Worm (Caenorhabditis elegans) whole organism, L1 larva: Measurements from ENCODE around the gene glb-13.
A peak's percentile ranks its signal among the peaks of the same experiment; 100 is the strongest.

Source experiments
- C16A3.4 ChIP-seq: fragments of 150-350 bp; optimal IDR thresholded peaks from 2 replicates; lab custom pipeline; 2014; ENCODE audit warnings: missing biosample characterization, missing genetic modification characterization
- aly-2 ChIP-seq: fragments of 150-350 bp; optimal IDR thresholded peaks from 2 replicates; lab custom pipeline; 2014; ENCODE audit warnings: missing biosample characterization, missing genetic modification characterization
- ama-1 ChIP-seq: fragments of 150-350 bp; optimal IDR thresholded peaks from 2 replicates; lab custom pipeline; 2014
- ceh-63 ChIP-seq: fragments of 200-800 bp; sonication (Bioruptor generic); optimal IDR thresholded peaks from 2 replicates; lab custom pipeline; 2018; ENCODE audit warnings: mild to moderate bottlenecking, missing genetic modification characterization, missing compliant biosample characterization
- ceh-82 ChIP-seq, 3 experiments: fragments of 150-350 bp in 1 of 3; sonication (generic microtip) in 2 of 3; optimal IDR thresholded peaks; 2 replicates each; lab custom pipeline; 2014 to 2017; ENCODE audit warnings: missing biosample characterization in 3 of 3, missing genetic modification characterization in 3 of 3
- ceh-88 ChIP-seq: fragments of 200-800 bp; sonication (Bioruptor generic); IDR thresholded peaks from 2 replicates; pipeline ENCODE4 v1.3.6; 2022; ENCODE audit warnings: missing genetic modification characterization, missing compliant biosample characterization
- ceh-90 ChIP-seq: sonication (generic microtip); optimal IDR thresholded peaks from 2 replicates; lab custom pipeline; 2016; ENCODE audit warnings: missing genetic modification characterization, missing compliant biosample characterization
- dpl-1 ChIP-seq, 3 experiments: fragments of 150-350 bp in 2 of 3; sonication (generic microtip) in 1 of 3; optimal IDR thresholded peaks; 2 replicates each; lab custom pipeline; 2014 to 2017; ENCODE audit warnings: missing biosample characterization in 3 of 3, missing genetic modification characterization in 3 of 3, missing genetic modification reagents in 3 of 3
- efl-1 ChIP-seq, 4 experiments: fragments of 150-350 bp; optimal IDR thresholded peaks in 3 of 4; peaks in 1 of 4; 1 replicate in 1 of 4; 2 replicates in 3 of 4; lab custom pipeline; 2014; ENCODE audit warnings: missing biosample characterization in 2 of 4, missing genetic modification characterization in 2 of 4, missing genetic modification reagents in 2 of 4
- efl-3 ChIP-seq: fragments of 200-800 bp; sonication (Bioruptor generic); optimal IDR thresholded peaks from 2 replicates; lab custom pipeline; 2018; ENCODE audit warnings: mild to moderate bottlenecking, missing genetic modification characterization, missing compliant biosample characterization
- egl-13 ChIP-seq: sonication (generic microtip); optimal IDR thresholded peaks from 2 replicates; lab custom pipeline; 2016; ENCODE audit warnings: missing genotype, missing genetic modification reagents, missing genetic modification characterization, missing compliant biosample characterization
- elt-2 ChIP-seq: sonication (generic microtip); optimal IDR thresholded peaks from 2 replicates; lab custom pipeline; 2016; ENCODE audit warnings: missing genetic modification characterization, mild to moderate bottlenecking, inconsistent platforms, missing compliant biosample characterization, missing genetic modification reagents
- elt-3 ChIP-seq, 6 experiments: fragments of 150-350 bp in 1 of 6; sonication (generic microtip); optimal IDR thresholded peaks; 2 replicates each; lab custom pipeline; 2017 to 2018; ENCODE audit warnings: missing biosample characterization in 6 of 6, missing genetic modification characterization in 6 of 6, inconsistent platforms in 1 of 6
- ets-5 ChIP-seq: fragments of 200-800 bp; sonication (Bioruptor generic); IDR thresholded peaks from 2 replicates; pipeline ENCODE4 v1.3.6; 2022; ENCODE audit warnings: missing genetic modification characterization, missing compliant biosample characterization
- fkh-10 ChIP-seq: sonication (generic microtip); optimal IDR thresholded peaks from 2 replicates; lab custom pipeline; 2017; ENCODE audit warnings: missing biosample characterization, missing genetic modification reagents, missing genetic modification characterization
- fkh-4 ChIP-seq: sonication (generic microtip); optimal IDR thresholded peaks from 2 replicates; lab custom pipeline; 2016; ENCODE audit warnings: missing compliant biosample characterization, missing genetic modification characterization, borderline replicate concordance
- hlh-17 ChIP-seq: fragments of 200-800 bp; sonication (Bioruptor generic); optimal IDR thresholded peaks from 2 replicates; lab custom pipeline; 2018; ENCODE audit warnings: missing genetic modification characterization, mild to moderate bottlenecking, missing compliant biosample characterization, moderate library complexity, borderline replicate concordance
- irx-1 ChIP-seq: sonication (generic microtip); optimal IDR thresholded peaks from 2 replicates; lab custom pipeline; 2016; ENCODE audit warnings: missing genetic modification characterization, missing compliant biosample characterization
- isw-1 ChIP-seq: fragments of 200-800 bp; sonication (Bioruptor generic); IDR thresholded peaks from 2 replicates; pipeline ENCODE4 v1.3.6; 2022; ENCODE audit warnings: missing genetic modification characterization, missing compliant biosample characterization
- jun-1 ChIP-seq: fragments of 150-350 bp; optimal IDR thresholded peaks from 2 replicates; lab custom pipeline; 2014; ENCODE audit warnings: missing biosample characterization, missing genetic modification reagents, missing genetic modification characterization
- lin-13 ChIP-seq: fragments of 150-350 bp; optimal IDR thresholded peaks from 2 replicates; lab custom pipeline; 2014; ENCODE audit warnings: missing biosample characterization, missing genetic modification reagents, missing genetic modification characterization
- lin-15B ChIP-seq: fragments of 150-350 bp; sonication (generic microtip); optimal IDR thresholded peaks from 3 replicates; lab custom pipeline; 2014; ENCODE audit warnings: missing biosample characterization, missing genetic modification characterization
- lir-3 ChIP-seq: sonication (generic microtip); optimal IDR thresholded peaks from 2 replicates; lab custom pipeline; 2016; ENCODE audit warnings: mild to moderate bottlenecking, missing genetic modification characterization, moderate library complexity, missing compliant biosample characterization; ENCODE audit not compliant: poor library complexity
- mab-9 ChIP-seq: fragments of 200-800 bp; sonication (Bioruptor generic); IDR thresholded peaks from 2 replicates; pipeline ENCODE4 v1.3.6; 2022; ENCODE audit warnings: missing genetic modification reagents, missing genetic modification characterization, missing compliant biosample characterization
- mef-2 ChIP-seq: fragments of 150-350 bp; optimal IDR thresholded peaks from 2 replicates; lab custom pipeline; 2014; ENCODE audit warnings: missing biosample characterization, missing genetic modification characterization
- nhr-12 ChIP-seq: sonication (generic microtip); optimal IDR thresholded peaks from 2 replicates; lab custom pipeline; 2017; ENCODE audit warnings: missing biosample characterization, missing genetic modification characterization
- nhr-19 ChIP-seq: fragments of 200-800 bp; sonication (Bioruptor generic); conservative IDR thresholded peaks from 2 replicates; pipeline ENCODE4 v1.3.6; 2022; ENCODE audit warnings: missing genetic modification characterization, missing compliant biosample characterization
- nhr-237 ChIP-seq: fragments of 150-350 bp; optimal IDR thresholded peaks from 2 replicates; lab custom pipeline; 2014; ENCODE audit warnings: missing biosample characterization, missing genetic modification characterization
- nhr-47 ChIP-seq: sonication (generic microtip); optimal IDR thresholded peaks from 2 replicates; lab custom pipeline; 2016; ENCODE audit warnings: mild to moderate bottlenecking, missing genetic modification characterization, moderate library complexity, missing compliant biosample characterization
- nhr-76 ChIP-seq: sonication (generic microtip); optimal IDR thresholded peaks from 2 replicates; lab custom pipeline; 2017; ENCODE audit warnings: missing biosample characterization, missing genetic modification characterization
- nhr-85 ChIP-seq: sonication (generic microtip); peaks from one replicate; lab custom pipeline; 2016; ENCODE audit warnings: missing genetic modification characterization, inconsistent platforms, missing compliant biosample characterization
- pag-3 ChIP-seq: sonication (generic microtip); optimal IDR thresholded peaks from 2 replicates; lab custom pipeline; 2017; ENCODE audit warnings: missing genetic modification characterization, mild to moderate bottlenecking, missing compliant biosample characterization, antibody characterized with exemption, borderline replicate concordance; ENCODE audit not compliant: insufficient read depth
- pqm-1 ChIP-seq: sonication (generic microtip); optimal IDR thresholded peaks from 3 replicates; lab custom pipeline; 2017; ENCODE audit warnings: missing biosample characterization, missing genetic modification characterization
- skn-1 ChIP-seq: fragments of 150-350 bp; optimal IDR thresholded peaks from 2 replicates; lab custom pipeline; 2014; ENCODE audit warnings: missing biosample characterization, missing genetic modification characterization
- snpc-4 ChIP-seq: fragments of 150-350 bp; optimal IDR thresholded peaks from 2 replicates; lab custom pipeline; 2014; ENCODE audit warnings: missing biosample characterization, missing genetic modification characterization
- sptf-1 ChIP-seq: fragments of 150-350 bp; optimal IDR thresholded peaks from 2 replicates; lab custom pipeline; 2014; ENCODE audit warnings: missing biosample characterization, missing genetic modification characterization
- sup-37 ChIP-seq: fragments of 200-800 bp; sonication (Bioruptor generic); optimal IDR thresholded peaks from 2 replicates; lab custom pipeline; 2018; ENCODE audit warnings: mild to moderate bottlenecking, missing genetic modification characterization, missing compliant biosample characterization
- unc-130 ChIP-seq: fragments of 150-350 bp; optimal IDR thresholded peaks from 2 replicates; lab custom pipeline; 2017; ENCODE audit warnings: missing biosample characterization, missing genetic modification characterization, inconsistent platforms
- unc-62 ChIP-seq: fragments of 150-350 bp; optimal IDR thresholded peaks from 2 replicates; lab custom pipeline; 2014; ENCODE audit warnings: missing biosample characterization, missing genetic modification reagents, missing genetic modification characterization
- unc-86 ChIP-seq: sonication (generic microtip); optimal IDR thresholded peaks from 2 replicates; lab custom pipeline; 2016; ENCODE audit warnings: missing genetic modification characterization, missing compliant biosample characterization
- unc-98 ChIP-seq: fragments of 200-800 bp; sonication (Bioruptor generic); IDR thresholded peaks from 2 replicates; pipeline ENCODE4 v1.3.6; 2022; ENCODE audit warnings: missing genetic modification characterization, missing compliant biosample characterization
- zag-1 ChIP-seq: fragments of 150-350 bp; optimal IDR thresholded peaks from 2 replicates; lab custom pipeline; 2014; ENCODE audit warnings: missing biosample characterization, missing genetic modification characterization
- zip-4 ChIP-seq: fragments of 200-800 bp; sonication (Bioruptor generic); optimal IDR thresholded peaks from 2 replicates; lab custom pipeline; 2018; ENCODE audit warnings: mild to moderate bottlenecking, missing genetic modification characterization, moderate library complexity, missing compliant biosample characterization
- ztf-11 ChIP-seq, 2 experiments: sonication (generic microtip); optimal IDR thresholded peaks; 2 replicates each; lab custom pipeline; 2016 to 2017; ENCODE audit warnings: missing genetic modification characterization in 2 of 2, missing biosample characterization in 1 of 2, missing compliant biosample characterization in 1 of 2

glb-13 gene

ce11 chrX:12393786-12394308, 15.7 kb upstream of the glb-13 start, which contains the start of gene F17E5.2 (continued):
- TF ChIP-seq nhr-19 (peak; percentile 95), efl-3 (GFP tag; lab: Kevin White, UChicago) (no peak), nhr-85 (tag; lab: Kevin White, UChicago) (peak; percentile 95), unc-98 (GFP tag; lab: Robert Waterston, UW) (no peak), nhr-12 (no peak), dpl-1 (GFP tag; optimal IDR thresholded peaks at IDR 0.05; lab: Kevin White, UChicago) (peak; percentile 68 to 81 (median 78)), skn-1 (peak; percentile 91), snpc-4 (tag; lab: Kevin White, UChicago) (peak; percentile 85), unc-86 (tag; lab: Kevin White, UChicago) (peak; percentile 90), fkh-4 (tag; lab: Kevin White, UChicago) (no peak), isw-1 (GFP tag; lab: Robert Waterston, UW) (peak; percentile 80), C16A3.4 (tag; lab: Kevin White, UChicago) (peak; percentile 98), ceh-88 (GFP tag; lab: Robert Waterston, UW) (peak; percentile 66), nhr-76 (no peak), lin-15B (tag; lab: Kevin White, UChicago) (peak; percentile 46), unc-130 (peak; percentile 93), sup-37 (GFP tag; lab: Kevin White, UChicago) (peak; percentile 85), lir-3 (peak; percentile 77), jun-1 (peak; percentile 93), ceh-90 (tag; lab: Kevin White, UChicago) (no peak), aly-2 (tag; lab: Kevin White, UChicago) (peak; percentile 72), fkh-10 (peak; percentile 95), nhr-237 (tag; lab: Kevin White, UChicago) (peak; percentile 87), pag-3 (tag; lab: Kevin White, UChicago) (no peak), ceh-82 (tag; optimal IDR thresholded peaks at IDR 0.05; lab: Kevin White, UChicago) (peak; percentile 86 to 94 (median 92)), nhr-47 (peak; percentile 95), mef-2 (tag; lab: Kevin White, UChicago) (peak; percentile 90), elt-3 (tag; optimal IDR thresholded peaks at IDR 0.05; lab: Kevin White, UChicago) (peak in 4 of 6 experiments; percentile 69 to 85 (median 78)), ama-1 (lab: Kevin White, UChicago) (no peak), hlh-17 (GFP tag; lab: Kevin White, UChicago) (no peak), mab-9 (GFP tag; lab: Robert Waterston, UW) (peak; percentile 65; the same call in 1 of the 2 replicates), egl-13 (tag; lab: Kevin White, UChicago) (peak; percentile 91)

- TF ChIP-seq zip-4 (GFP tag; lab: Kevin White, UChicago), result no peak
- TF ChIP-seq snpc-4 (tag; lab: Kevin White, UChicago), result no peak
- no peak for TF ChIP-seq sptf-1 (tag; lab: Kevin White, UChicago)
- TF ChIP-seq unc-86 (tag; lab: Kevin White, UChicago), result no peak
- no peak for TF ChIP-seq zag-1 (tag; lab: Kevin White, UChicago)
- TF ChIP-seq lin-13, result no peak
- no peak for TF ChIP-seq pag-3 (tag; lab: Kevin White, UChicago)
Observed at ce11 chrX:12391380-12391779, 13.2 kb upstream of the glb-13 start, which contains the start of gene nekl-3. Gene nekl-3 (minus strand): TSS chrX:12391480.

- TF ChIP-seq aly-2 (tag; lab: Kevin White, UChicago), result no peak
- no peak for TF ChIP-seq zag-1 (tag; lab: Kevin White, UChicago)
- no peak for TF ChIP-seq irx-1 (tag; lab: Kevin White, UChicago)
- no peak for TF ChIP-seq ets-5
- no peak for TF ChIP-seq hlh-17 (GFP tag; lab: Kevin White, UChicago)
- no peak for TF ChIP-seq unc-98 (GFP tag; lab: Robert Waterston, UW)
- TF ChIP-seq efl-1 (optimal IDR thresholded peaks at IDR 0.05; lab: Kevin White, UChicago), result no peak
- no peak for TF ChIP-seq efl-1 (GFP tag; optimal IDR thresholded peaks at IDR 0.05 in 1 of 2; lab: Kevin White, UChicago)
- TF ChIP-seq ceh-63 (GFP tag; lab: Kevin White, UChicago), result no peak
- TF ChIP-seq nhr-85 (tag; lab: Kevin White, UChicago), result no peak
- no peak for TF ChIP-seq C16A3.4 (tag; lab: Kevin White, UChicago)
- TF ChIP-seq pqm-1 (tag; lab: Kevin White, UChicago), result no peak
- TF ChIP-seq elt-2 (tag; lab: Kevin White, UChicago), result no peak
- no peak for TF ChIP-seq ztf-11 (tag; optimal IDR thresholded peaks at IDR 0.05; lab: Kevin White, UChicago)
- TF ChIP-seq lin-15B (tag; lab: Kevin White, UChicago), result no peak
- TF ChIP-seq ama-1 (lab: Kevin White, UChicago), result no peak
- no peak for TF ChIP-seq unc-62 (GFP tag; lab: Kevin White, UChicago)
Observed at ce11 chrX:12375783-12376182, 2.4 kb downstream of the glb-13 start.
